Fruit fly (Drosophila melanogaster): Measurements from ENCODE around the gene Wdr24.

Wdr24 gene

DNA sequence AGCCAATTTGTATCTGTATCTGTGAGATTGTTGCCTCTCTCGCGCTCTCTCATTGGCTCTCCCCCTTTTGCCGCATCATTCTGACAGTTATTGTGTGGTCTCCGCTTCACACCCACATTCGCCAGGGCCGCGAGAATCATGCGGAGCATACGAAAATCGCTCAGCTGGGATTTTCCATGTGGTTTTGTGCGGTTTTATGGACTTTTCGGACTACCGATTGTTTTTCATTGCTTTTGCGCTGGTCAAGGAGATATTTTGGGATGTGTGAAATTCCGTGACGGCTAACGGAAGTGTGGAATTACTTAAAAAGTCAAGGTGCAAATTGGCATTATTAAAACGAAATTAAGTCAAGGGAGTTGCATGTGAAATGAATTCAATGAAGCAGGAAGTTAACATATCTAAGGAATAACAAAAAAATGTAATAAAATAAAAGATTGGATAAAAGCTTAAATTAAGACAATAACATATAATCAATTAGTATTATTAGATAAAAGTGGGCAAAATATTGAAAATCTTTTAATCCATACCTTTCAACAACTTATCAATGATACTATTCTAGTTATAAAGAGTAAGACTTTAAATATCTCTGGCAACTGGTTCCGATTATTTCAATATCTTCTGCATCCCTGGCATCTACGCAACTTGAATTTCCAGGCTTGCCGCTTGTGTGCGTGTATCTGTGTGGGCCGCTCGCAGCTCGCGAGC lies 27.4 kb upstream of the Wdr24 start (continued):
- TF ChIP-seq CG10147 (GFP tag; optimal IDR thresholded peaks at IDR 0.05): peak; percentile 40
- peak; percentile 49 for TF ChIP-seq CG1233 (GFP tag; optimal IDR thresholded peaks at IDR 0.05)
- peak; percentile 33 for TF ChIP-seq CG18619 (GFP tag; optimal IDR thresholded peaks at IDR 0.05)
- no peak for TF ChIP-seq Taf1 (GFP tag; IDR thresholded peaks at IDR 0.05)
- TF ChIP-seq danr (GFP tag; IDR thresholded peaks at IDR 0.05): 0 out of 2 replicates have a peak, but pooled peaks have one; percentile 20
- TF ChIP-seq nom (GFP tag; optimal IDR thresholded peaks at IDR 0.05): no peak
- peak; percentile 2 for TF ChIP-seq mam (GFP tag; optimal IDR thresholded peaks at IDR 0.05)
- TF ChIP-seq Rx (GFP tag; IDR thresholded peaks at IDR 0.05): no peak
- peak; percentile 49 for TF ChIP-seq bcd (GFP tag; optimal IDR thresholded peaks at IDR 0.05)
- TF ChIP-seq CG10462 (GFP tag; optimal IDR thresholded peaks at IDR 0.05): no peak
- peak; percentile 61 for TF ChIP-seq CG14710 (tag; optimal IDR thresholded peaks at IDR 0.05)
- TF ChIP-seq Med (GFP tag): peak; percentile 24
- TF ChIP-seq CG34224 (GFP tag; IDR thresholded peaks at IDR 0.05; ENCODE audit: partially characterized antibody): no peak
- TF ChIP-seq dmrt11E (tag; optimal IDR thresholded peaks at IDR 0.05): peak; percentile 33
- TF ChIP-seq Gug (GFP tag; IDR thresholded peaks at IDR 0.05): peak; percentile 42; the same call in 3 of the 4 replicates
- no peak for TF ChIP-seq CG10979 (tag; optimal IDR thresholded peaks at IDR 0.05)
- TF ChIP-seq az2 (GFP tag; optimal IDR thresholded peaks at IDR 0.05): peak; percentile 39
- no peak for TF ChIP-seq CG14667 (GFP tag; IDR thresholded peaks at IDR 0.05)
- no peak for TF ChIP-seq CG11093 (GFP tag; IDR thresholded peaks at IDR 0.05)
- TF ChIP-seq Ssrp (tag; optimal IDR thresholded peaks at IDR 0.05): peak; percentile 5
- TF ChIP-seq tll (GFP tag; optimal IDR thresholded peaks at IDR 0.05): no peak
- peak; percentile 45 for TF ChIP-seq CG7839 (tag; optimal IDR thresholded peaks at IDR 0.05)
- no peak for TF ChIP-seq abd-A (tag; optimal IDR thresholded peaks at IDR 0.05)
- no peak for TF ChIP-seq CG32767 (GFP tag; IDR thresholded peaks at IDR 0.05)
- TF ChIP-seq CG3065 (GFP tag; optimal IDR thresholded peaks at IDR 0.05): no peak
- 0 out of 3 replicates have a peak, but pooled peaks have one; percentile 39 for TF ChIP-seq Mrtf (GFP tag; IDR thresholded peaks at IDR 0.05)
- TF ChIP-seq Optix (GFP tag; IDR thresholded peaks at IDR 0.05): no peak
- no peak for TF ChIP-seq zf30C (GFP tag; optimal IDR thresholded peaks at IDR 0.05)
- no peak for TF ChIP-seq fru (optimal IDR thresholded peaks at IDR 0.05)
- TF ChIP-seq CG42726 (GFP tag; IDR thresholded peaks at IDR 0.05; ENCODE audit: partially characterized antibody): no peak
- peak; percentile 69 for TF ChIP-seq CG7556 (GFP tag; optimal IDR thresholded peaks at IDR 0.05)
- peak; percentile 34 for TF ChIP-seq CG8290 (GFP tag; optimal IDR thresholded peaks at IDR 0.05)
- TF ChIP-seq CG8290 (tag; optimal IDR thresholded peaks at IDR 0.05): peak in 1 of 2 experiments; percentile 61
- no peak for TF ChIP-seq D (optimal IDR thresholded peaks at IDR 0.05)
- peak; percentile 6 for TF ChIP-seq D (GFP tag; optimal IDR thresholded peaks at IDR 0.05)
- peak; percentile 60 for TF ChIP-seq Meics (GFP tag; optimal IDR thresholded peaks at IDR 0.05)
- peak; percentile 27 for TF ChIP-seq CG10267 (tag; optimal IDR thresholded peaks at IDR 0.05)
- TF ChIP-seq CG14441 (GFP tag; IDR thresholded peaks at IDR 0.05): peak; percentile 42; the same call in 1 of the 2 replicates
- no peak for TF ChIP-seq ewg (GFP tag; optimal IDR thresholded peaks at IDR 0.05)
- peak; percentile 44 for TF ChIP-seq slbo (GFP tag; IDR thresholded peaks at IDR 0.05)
- peak; percentile 13 for TF ChIP-seq CG2120 (GFP tag; optimal IDR thresholded peaks at IDR 0.05)
- TF ChIP-seq CG10321 (GFP tag; IDR thresholded peaks at IDR 0.05): no peak
- TF ChIP-seq Sin3A (optimal IDR thresholded peaks at IDR 0.05): no peak
- no peak for TF ChIP-seq CG3838 (GFP tag; optimal IDR thresholded peaks at IDR 0.05)
- TF ChIP-seq aop (GFP tag; IDR thresholded peaks at IDR 0.05): no peak
- no peak for TF ChIP-seq Elba2 (GFP tag; optimal IDR thresholded peaks at IDR 0.05)
- peak; percentile 42 for TF ChIP-seq D19B (GFP tag; optimal IDR thresholded peaks at IDR 0.05)
- no peak for TF ChIP-seq otp (GFP tag; IDR thresholded peaks at IDR 0.05)
- no peak for TF ChIP-seq CG12219 (GFP tag; optimal IDR thresholded peaks at IDR 0.05)
- peak; percentile 24 for TF ChIP-seq CG12659 (GFP tag; optimal IDR thresholded peaks at IDR 0.05)
- peak; percentile 61 for TF ChIP-seq CG18262 (tag; optimal IDR thresholded peaks at IDR 0.05)
